Worm (Caenorhabditis elegans) whole organism, L4 larva: Measurements from ENCODE around the gene math-44.
"Not testable (repeated sequence)": the region's sequence is repeated elsewhere in the genome, so short reads cannot be mapped to it uniquely, and the experiment has no call there.

Experiments
- D1046.2 ChIP-seq: fragments of 200-800 bp; sonication (Bioruptor generic); IDR thresholded peaks from 2 replicates; pipeline ENCODE4 v1.3.6; 2022; ENCODE audit warnings: missing genetic modification characterization, missing compliant biosample characterization
- F44E2.7 ChIP-seq: fragments of 200-800 bp; sonication (Bioruptor generic); IDR thresholded peaks from 2 replicates; pipeline ENCODE4 v2.1.2; 2022; ENCODE audit warnings: missing genetic modification characterization, missing compliant biosample characterization
- T26A8.4 ChIP-seq: fragments of 200-800 bp; sonication (Bioruptor generic); IDR thresholded peaks from 2 replicates; pipeline ENCODE4 v1.3.6; 2022; ENCODE audit warnings: missing genetic modification characterization, missing compliant biosample characterization
- Y105C5A.15 ChIP-seq: fragments of 200-800 bp; sonication (Bioruptor generic); IDR thresholded peaks from 2 replicates; pipeline ENCODE4 v1.3.6; 2022; ENCODE audit warnings: missing genetic modification characterization, missing compliant biosample characterization
- Y75B8A.6 ChIP-seq: fragments of 200-800 bp; sonication (Bioruptor generic); IDR thresholded peaks from 2 replicates; pipeline ENCODE4 v1.3.6; 2022; ENCODE audit warnings: missing genetic modification reagents, missing genetic modification characterization, missing compliant biosample characterization
- aha-1 ChIP-seq: fragments of 150-350 bp; peaks from one replicate; lab custom pipeline; 2014; ENCODE audit warnings: missing biosample characterization, missing genetic modification characterization
- ceh-20 ChIP-seq: fragments of 200-800 bp; sonication (Bioruptor generic); IDR thresholded peaks from 2 replicates; pipeline ENCODE4 v1.3.6; 2022; ENCODE audit warnings: missing genetic modification reagents, missing genetic modification characterization, missing compliant biosample characterization
- ceh-28 ChIP-seq: fragments of 150-350 bp; optimal IDR thresholded peaks from 2 replicates; lab custom pipeline; 2014; ENCODE audit warnings: missing biosample characterization, missing genetic modification reagents, missing genetic modification characterization
- ceh-44 ChIP-seq: fragments of 200-800 bp; sonication (Bioruptor generic); IDR thresholded peaks from 2 replicates; pipeline ENCODE4 v1.3.6; 2022; ENCODE audit warnings: missing genetic modification reagents, missing genetic modification characterization, missing compliant biosample characterization
- ceh-82 ChIP-seq: sonication (generic microtip); optimal IDR thresholded peaks from 2 replicates; lab custom pipeline; 2017; ENCODE audit warnings: missing biosample characterization, missing genetic modification characterization
- ces-1 ChIP-seq: fragments of 150-350 bp; sonication (generic microtip); optimal IDR thresholded peaks from 4 replicates; lab custom pipeline; 2014; ENCODE audit warnings: missing biosample characterization, missing genetic modification reagents, missing genetic modification characterization
- daf-12 ChIP-seq: fragments of 150-350 bp; optimal IDR thresholded peaks from 2 replicates; lab custom pipeline; 2014; ENCODE audit warnings: missing biosample characterization, missing genetic modification reagents, missing genetic modification characterization
- dmd-8 ChIP-seq: fragments of 200-800 bp; sonication (Bioruptor generic); IDR thresholded peaks from 2 replicates; pipeline ENCODE4 v1.3.6; 2022; ENCODE audit warnings: missing genetic modification characterization, missing compliant biosample characterization
- dpl-1 ChIP-seq: fragments of 150-350 bp; optimal IDR thresholded peaks from 2 replicates; lab custom pipeline; 2014; ENCODE audit warnings: missing biosample characterization, missing genetic modification reagents, missing genetic modification characterization
- fos-1 ChIP-seq: fragments of 150-350 bp; optimal IDR thresholded peaks from 2 replicates; lab custom pipeline; 2014; ENCODE audit warnings: missing biosample characterization, missing genetic modification characterization
- jun-1 ChIP-seq: fragments of 150-350 bp; optimal IDR thresholded peaks from 2 replicates; lab custom pipeline; 2014; ENCODE audit warnings: missing biosample characterization, missing genetic modification reagents, missing genetic modification characterization
- lim-7 ChIP-seq: fragments of 200-800 bp; sonication (Bioruptor generic); IDR thresholded peaks from 2 replicates; pipeline ENCODE4 v1.3.6; 2022; ENCODE audit warnings: missing genetic modification characterization, missing compliant biosample characterization
- lin-29 ChIP-seq: fragments of 200-800 bp; sonication (Bioruptor generic); IDR thresholded peaks from 2 replicates; pipeline ENCODE4 v1.3.6; 2022; ENCODE audit warnings: missing genetic modification reagents, missing genetic modification characterization, missing compliant biosample characterization
- lir-3 ChIP-seq: sonication (generic microtip); optimal IDR thresholded peaks from 2 replicates; lab custom pipeline; 2016; ENCODE audit warnings: mild to moderate bottlenecking, missing genetic modification characterization, missing compliant biosample characterization
- madf-5 ChIP-seq, 2 experiments: fragments of 200-800 bp; sonication (Bioruptor generic); IDR thresholded peaks; 2 replicates each; pipeline ENCODE4 v1.3.6; 2022; ENCODE audit warnings: missing compliant biosample characterization in 2 of 2, missing genetic modification characterization in 2 of 2
- madf-9 ChIP-seq: fragments of 200-800 bp; sonication (Bioruptor generic); conservative IDR thresholded peaks from 2 replicates; pipeline ENCODE4 v1.3.6; 2022; ENCODE audit warnings: missing genetic modification reagents, missing genetic modification characterization, missing compliant biosample characterization
- mxl-3 ChIP-seq: fragments of 200-800 bp; sonication (Bioruptor generic); optimal IDR thresholded peaks from 2 replicates; lab custom pipeline; 2018; ENCODE audit warnings: mild to moderate bottlenecking, missing genetic modification characterization, missing compliant biosample characterization
- nhr-6 ChIP-seq: fragments of 150-350 bp; optimal IDR thresholded peaks from 2 replicates; lab custom pipeline; 2014; ENCODE audit warnings: missing biosample characterization, missing genetic modification characterization
- nhr-77 ChIP-seq: fragments of 150-350 bp; optimal IDR thresholded peaks from 2 replicates; lab custom pipeline; 2014; ENCODE audit warnings: missing biosample characterization, missing genetic modification characterization
- pqm-1 ChIP-seq: sonication (generic microtip); optimal IDR thresholded peaks from 2 replicates; lab custom pipeline; 2017; ENCODE audit warnings: missing biosample characterization, missing genetic modification characterization
- rbr-2 ChIP-seq: sonication (generic microtip); optimal IDR thresholded peaks from 2 replicates; lab custom pipeline; 2016; ENCODE audit warnings: missing genotype, missing genetic modification characterization, missing compliant biosample characterization
- sdz-12 ChIP-seq: fragments of 200-800 bp; sonication (Bioruptor generic); optimal IDR thresholded peaks from 2 replicates; lab custom pipeline; 2018; ENCODE audit warnings: mild to moderate bottlenecking, missing genetic modification characterization, missing compliant biosample characterization
- skn-1 ChIP-seq: fragments of 150-350 bp; optimal IDR thresholded peaks from 2 replicates; lab custom pipeline; 2014; ENCODE audit warnings: missing biosample characterization, missing genetic modification characterization
- unc-39 ChIP-seq: sonication (generic microtip); optimal IDR thresholded peaks from 2 replicates; lab custom pipeline; 2017; ENCODE audit warnings: missing biosample characterization, missing genetic modification characterization
- unc-62 ChIP-seq, 3 experiments: fragments of 150-350 bp in 1 of 3; sonication (generic microtip); optimal IDR thresholded peaks in 2 of 3; peaks in 1 of 3; 1 replicate in 1 of 3; 2 replicates in 2 of 3; lab custom pipeline; 2014 to 2017; ENCODE audit warnings: missing biosample characterization in 3 of 3, missing genetic modification characterization in 3 of 3, missing genetic modification reagents in 3 of 3, missing genotype in 1 of 3
- zip-2 ChIP-seq: fragments of 150-350 bp; optimal IDR thresholded peaks from 2 replicates; lab custom pipeline; 2014; ENCODE audit warnings: missing biosample characterization, missing genetic modification characterization

Gene math-44

ce11 chrII:1996237-1996636 is 7.1 kb downstream of the math-44 start, which contains the start of gene math-20:
TSS of gene math-20 (plus strand) at chrII:1996537.
- no peak for TF ChIP-seq lim-7
- no peak for TF ChIP-seq ceh-82 (tag; lab: Kevin White, UChicago)
- TF ChIP-seq rbr-2 (tag; lab: Kevin White, UChicago), result no peak
- no peak for TF ChIP-seq lir-3 (tag; lab: Kevin White, UChicago)
- TF ChIP-seq Y75B8A.6 (GFP tag; lab: Robert Waterston, UW), result no peak
- TF ChIP-seq fos-1 (tag; lab: Kevin White, UChicago), result no peak
- TF ChIP-seq unc-62 (GFP tag; optimal IDR thresholded peaks at IDR 0.05 in 1 of 2; lab: Kevin White, UChicago), result no peak
- TF ChIP-seq unc-62 (tag; optimal IDR thresholded peaks at IDR 0.05; lab: Kevin White, UChicago), result no peak
- TF ChIP-seq jun-1 (tag; lab: Kevin White, UChicago), result no peak
- no peak for TF ChIP-seq nhr-6 (tag; lab: Kevin White, UChicago)
- TF ChIP-seq unc-39 (tag; lab: Kevin White, UChicago), result no peak
- no peak for TF ChIP-seq zip-2 (tag; lab: Kevin White, UChicago)
- TF ChIP-seq lin-29 (GFP tag; lab: Robert Waterston, UW), result no peak
- TF ChIP-seq, all 104 proteins: peak for 0

- TF ChIP-seq F44E2.7 (GFP tag; lab: Robert Waterston, UW); nhr-77 (tag; lab: Kevin White, UChicago); madf-5 (GFP tag; IDR thresholded peaks at IDR 0.05; lab: Robert Waterston, UW): not testable (repeated sequence)
Observed at ce11 chrII:1998561-1998960, 9.5 kb downstream of the math-44 start, which contains the start of gene math-19. TSS of gene math-19 (plus strand) at chrII:1998861.

- TF ChIP-seq skn-1 (tag; lab: Kevin White, UChicago); ceh-20 (GFP tag; lab: Robert Waterston, UW); D1046.2: not testable (repeated sequence)
Observed at ce11 chrII:2000720-2001119, 11.6 kb downstream of the math-44 start, which contains the start of gene ceh-84. TSS of gene ceh-84 (minus strand) at chrII:2000820.

- TF ChIP-seq unc-62 (GFP tag; optimal IDR thresholded peaks at IDR 0.05 in 1 of 2; lab: Kevin White, UChicago), result peak in 1 of 2 experiments; percentile 93
- no peak for TF ChIP-seq unc-62 (tag; optimal IDR thresholded peaks at IDR 0.05; lab: Kevin White, UChicago)
- TF ChIP-seq dmd-8 (GFP tag; lab: Robert Waterston, UW), result no peak
- no peak for TF ChIP-seq lim-7
- no peak for TF ChIP-seq ceh-44 (GFP tag; lab: Robert Waterston, UW)
- TF ChIP-seq nhr-77 (tag; lab: Kevin White, UChicago), result no peak
- TF ChIP-seq sdz-12, result no peak
- no peak for TF ChIP-seq pqm-1 (tag; lab: Kevin White, UChicago)
Observed at ce11 chrII:2011179-2011578, 22.1 kb downstream of the math-44 start.

ce11 chrII:2012698-2013097 is 23.6 kb downstream of the math-44 start, which contains the start of gene F59H6.15:
TSS of gene F59H6.15 (plus strand) at chrII:2012998.
- TF ChIP-seq zip-2 (tag; lab: Kevin White, UChicago), result no peak
- no peak for TF ChIP-seq Y105C5A.15
- no peak for TF ChIP-seq mxl-3 (GFP tag; lab: Kevin White, UChicago)
- no peak for TF ChIP-seq daf-12 (tag; lab: Kevin White, UChicago)
- TF ChIP-seq aha-1 (tag; lab: Kevin White, UChicago), result peak; percentile 32
- TF ChIP-seq ces-1 (GFP tag; lab: Kevin White, UChicago), result no peak

- TF ChIP-seq ceh-28 (peak; percentile 72), T26A8.4 (no peak), jun-1 (tag; lab: Kevin White, UChicago) (no peak)
Observed at ce11 chrII:2013856-2014255, 24.7 kb downstream of the math-44 start.

ce11 chrII:2023514-2023913 is 34.4 kb downstream of the math-44 start, which contains the start of gene cya-2:
TSS of gene cya-2 (minus strand) at chrII:2023614.
- not testable (repeated sequence) for TF ChIP-seq dpl-1 (GFP tag; lab: Kevin White, UChicago); zip-2 (tag; lab: Kevin White, UChicago); madf-9 (GFP tag; lab: Robert Waterston, UW)
